Fruit fly (Drosophila melanogaster) whole organism, embryonic: ENCODE results near the gene RpL37-1.

Experiments used
- CG10979 ChIP-seq: fragments of 200-800 bp; sonication (Bioruptor generic); optimal IDR thresholded peaks from 2 replicates; lab custom pipeline; 2018; ENCODE audit warnings: missing biosample characterization, mild to moderate bottlenecking, missing genetic modification characterization, moderate library complexity
- CG11398 ChIP-seq: fragments of 200-800 bp; sonication (Bioruptor generic); optimal IDR thresholded peaks from 2 replicates; lab custom pipeline; 2016; ENCODE audit warnings: missing biosample characterization, missing genetic modification characterization
- CG12219 ChIP-seq: fragments of 200-800 bp; sonication (Bioruptor generic); optimal IDR thresholded peaks from 3 replicates; lab custom pipeline; 2018; ENCODE audit warnings: missing biosample characterization, mild to moderate bottlenecking, missing genetic modification characterization
- CG15269 ChIP-seq: fragments of 200-800 bp; sonication (Bioruptor generic); optimal IDR thresholded peaks from 2 replicates; lab custom pipeline; 2018; ENCODE audit warnings: missing biosample characterization, mild to moderate bottlenecking, missing genetic modification characterization, moderate library complexity
- CG15479 ChIP-seq: fragments of 200-800 bp; sonication (Bioruptor generic); optimal IDR thresholded peaks from 3 replicates; lab custom pipeline; 2019; ENCODE audit warnings: missing biosample characterization, mild to moderate bottlenecking, missing genetic modification characterization, moderate library complexity
- CG17361 ChIP-seq: fragments of 200-800 bp; sonication (Bioruptor generic); IDR thresholded peaks from 3 replicates; pipeline ENCODE4 v1.3.6; 2022; ENCODE audit warnings: missing biosample characterization, missing genetic modification characterization
- CG17912 ChIP-seq: fragments of 200-800 bp; sonication (Bioruptor generic); optimal IDR thresholded peaks from 2 replicates; lab custom pipeline; 2018; ENCODE audit warnings: missing biosample characterization, mild to moderate bottlenecking, missing genetic modification characterization
- CG18476 ChIP-seq: fragments of 200-800 bp; sonication (Bioruptor generic); optimal IDR thresholded peaks from 2 replicates; lab custom pipeline; 2016; ENCODE audit warnings: missing biosample characterization, mild to moderate bottlenecking, missing genetic modification characterization
- CG2678 ChIP-seq: fragments of 200-800 bp; sonication (Bioruptor generic); optimal IDR thresholded peaks from 3 replicates; lab custom pipeline; 2019; ENCODE audit warnings: missing biosample characterization, mild to moderate bottlenecking, missing genetic modification characterization, moderate library complexity
- CG3065 ChIP-seq: fragments of 200-800 bp; sonication (Bioruptor generic); optimal IDR thresholded peaks from 2 replicates; lab custom pipeline; 2016; ENCODE audit warnings: missing biosample characterization, missing genetic modification characterization
- CG31365 ChIP-seq: fragments of 200-800 bp; sonication (Bioruptor generic); optimal IDR thresholded peaks from 2 replicates; lab custom pipeline; 2018; ENCODE audit warnings: missing biosample characterization, mild to moderate bottlenecking, missing genetic modification characterization
- CG3726 ChIP-seq: fragments of 200-800 bp; sonication (Bioruptor generic); IDR thresholded peaks from 3 replicates; pipeline ENCODE4, ENCODE4 v1.3.6; 2022; ENCODE audit warnings: missing biosample characterization, missing genetic modification characterization
- CG7839 ChIP-seq: fragments of 200-800 bp; sonication (Bioruptor generic); optimal IDR thresholded peaks from 3 replicates; lab custom pipeline; 2018; ENCODE audit warnings: missing biosample characterization, mild to moderate bottlenecking, missing genetic modification characterization, moderate library complexity
- CG7928 ChIP-seq: fragments of 200-800 bp; sonication (Bioruptor generic); optimal IDR thresholded peaks from 2 replicates; lab custom pipeline; 2017; ENCODE audit warnings: missing biosample characterization, mild to moderate bottlenecking, missing genetic modification characterization
- CG7987 ChIP-seq: fragments of 200-800 bp; sonication (Bioruptor generic); optimal IDR thresholded peaks from 2 replicates; lab custom pipeline; 2018; ENCODE audit warnings: missing biosample characterization, mild to moderate bottlenecking, missing genetic modification characterization, moderate library complexity
- CG8388 ChIP-seq: fragments of 200-800 bp; sonication (Bioruptor generic); optimal IDR thresholded peaks from 2 replicates; lab custom pipeline; 2019; ENCODE audit warnings: missing biosample characterization, mild to moderate bottlenecking, missing genetic modification characterization, moderate library complexity
- CG9215 ChIP-seq: fragments of 200-800 bp; sonication (Bioruptor generic); IDR thresholded peaks from 2 replicates; pipeline ENCODE4 v1.3.6; 2022; ENCODE audit warnings: missing biosample characterization, missing genetic modification characterization
- CG9797 ChIP-seq: fragments of 200-800 bp; sonication (Bioruptor generic); optimal IDR thresholded peaks from 3 replicates; lab custom pipeline; 2018; ENCODE audit warnings: missing biosample characterization, mild to moderate bottlenecking, missing genetic modification characterization
- Chrac-16 ChIP-seq: fragments of 200-800 bp; sonication (Bioruptor generic); optimal IDR thresholded peaks from 3 replicates; lab custom pipeline; 2016; ENCODE audit warnings: missing biosample characterization, missing genetic modification characterization
- Dll ChIP-seq: fragments of 200-800 bp; sonication (Bioruptor generic); IDR thresholded peaks from 4 replicates; pipeline ENCODE4 v1.3.6; 2022; ENCODE audit warnings: missing biosample characterization, missing genetic modification characterization; ENCODE audit not compliant: partially characterized antibody
- Doc3 ChIP-seq: fragments of 200-800 bp; sonication (Bioruptor generic); IDR thresholded peaks from 3 replicates; pipeline ENCODE4 v1.3.6; 2022; ENCODE audit warnings: missing biosample characterization, missing genetic modification characterization; ENCODE audit not compliant: partially characterized antibody
- Drgx ChIP-seq: fragments of 200-800 bp; sonication (Bioruptor generic); IDR thresholded peaks from 2 replicates; pipeline ENCODE4 v1.3.6; 2022; ENCODE audit warnings: missing biosample characterization, missing genetic modification characterization
- GATAe ChIP-seq: fragments of 200-800 bp; sonication (Bioruptor generic); conservative IDR thresholded peaks from 2 replicates; pipeline ENCODE4 v1.3.6; 2022; ENCODE audit warnings: missing biosample characterization, missing genetic modification characterization
- Hr3 ChIP-seq: fragments of 200-800 bp; sonication (Bioruptor generic); optimal IDR thresholded peaks from 3 replicates; lab custom pipeline; 2016; ENCODE audit warnings: missing biosample characterization, missing genetic modification characterization
- Lpt ChIP-seq: fragments of >200 bp; optimal IDR thresholded peaks from 2 replicates; lab custom pipeline; 2018; ENCODE audit warnings: missing biosample characterization, missing genetic modification characterization
- Mrtf ChIP-seq: fragments of 200-800 bp; sonication (Bioruptor generic); IDR thresholded peaks from 3 replicates; pipeline ENCODE4 v1.3.6; 2022; ENCODE audit warnings: missing biosample characterization, missing genetic modification characterization
- NC2α ChIP-seq: fragments of 200-800 bp; sonication (Bioruptor generic); optimal IDR thresholded peaks from 2 replicates; lab custom pipeline; 2016; ENCODE audit warnings: missing biosample characterization, missing genetic modification characterization
- NfI ChIP-seq: fragments of 200-800 bp; sonication (Bioruptor generic); optimal IDR thresholded peaks from 3 replicates; lab custom pipeline; 2018; ENCODE audit warnings: missing biosample characterization, mild to moderate bottlenecking, missing genetic modification characterization, moderate library complexity
- Ptx1 ChIP-seq: fragments of 200-800 bp; sonication (Bioruptor generic); IDR thresholded peaks from 2 replicates; pipeline ENCODE4 v1.3.6; 2022; ENCODE audit warnings: missing biosample characterization, missing genetic modification characterization
- Sox100B ChIP-seq: fragments of 200-800 bp; sonication (Bioruptor generic); optimal IDR thresholded peaks from 3 replicates; lab custom pipeline; 2018; ENCODE audit warnings: missing biosample characterization, mild to moderate bottlenecking, missing genetic modification characterization
- Sox102F ChIP-seq: fragments of 200-800 bp; sonication (Bioruptor generic); optimal IDR thresholded peaks from 2 replicates; lab custom pipeline; 2018; ENCODE audit warnings: missing biosample characterization, mild to moderate bottlenecking, missing genetic modification characterization, moderate library complexity
- Ssrp ChIP-seq: fragments of 200-800 bp; sonication (Bioruptor generic); optimal IDR thresholded peaks from 2 replicates; lab custom pipeline; 2018; ENCODE audit warnings: missing biosample characterization, mild to moderate bottlenecking, missing genetic modification characterization, moderate library complexity
- bbx ChIP-seq: fragments of 200-800 bp; sonication (Bioruptor generic); IDR thresholded peaks from 2 replicates; pipeline ENCODE4 v1.3.6; 2022; ENCODE audit warnings: missing biosample characterization, missing genetic modification characterization; ENCODE audit not compliant: partially characterized antibody
- btn ChIP-seq: fragments of 200-800 bp; sonication (Bioruptor generic); optimal IDR thresholded peaks from 2 replicates; lab custom pipeline; 2016; ENCODE audit warnings: missing biosample characterization, missing genetic modification characterization
- cg ChIP-seq: fragments of 200-800 bp; sonication (Bioruptor generic); optimal IDR thresholded peaks from 3 replicates; lab custom pipeline; 2019; ENCODE audit warnings: missing biosample characterization, mild to moderate bottlenecking, missing genetic modification characterization, moderate library complexity
- chm ChIP-seq: fragments of 200-800 bp; sonication (Bioruptor generic); IDR thresholded peaks from 2 replicates; pipeline ENCODE4 v1.3.6; 2022; ENCODE audit warnings: missing biosample characterization, missing genetic modification characterization
- fru ChIP-seq: fragments of >200 bp; optimal IDR thresholded peaks from 2 replicates; lab custom pipeline; 2017
- gro ChIP-seq: fragments of 200-800 bp; sonication (Bioruptor generic); optimal IDR thresholded peaks from 2 replicates; lab custom pipeline; 2016; ENCODE audit warnings: missing biosample characterization, missing genetic modification characterization
- gt ChIP-seq: fragments of 200-800 bp; sonication (Bioruptor generic); IDR thresholded peaks from 2 replicates; pipeline ENCODE4 v1.3.6; 2022; ENCODE audit warnings: missing biosample characterization, missing genetic modification characterization
- her ChIP-seq: fragments of 200-800 bp; sonication (Bioruptor generic); optimal IDR thresholded peaks from 2 replicates; lab custom pipeline; 2016; ENCODE audit warnings: missing biosample characterization, missing genetic modification characterization
- kni ChIP-seq: fragments of 200-800 bp; sonication (Bioruptor generic); optimal IDR thresholded peaks from 3 replicates; lab custom pipeline; 2017; ENCODE audit warnings: mild to moderate bottlenecking, missing biosample characterization, missing genetic modification reagents, missing genetic modification characterization
- lola ChIP-seq, 3 experiments: fragments of >200 bp in 2 of 3; fragments of 200-800 bp in 1 of 3; sonication (Bioruptor generic) in 1 of 3; optimal IDR thresholded peaks; 2 replicates each; lab custom pipeline; 2017 to 2019; ENCODE audit warnings: missing biosample characterization in 3 of 3, missing genetic modification characterization in 3 of 3, mild to moderate bottlenecking in 1 of 3, moderate library complexity in 1 of 3
- nmo ChIP-seq: fragments of 200-800 bp; sonication (Bioruptor generic); optimal IDR thresholded peaks from 2 replicates; lab custom pipeline; 2018; ENCODE audit warnings: missing biosample characterization, mild to moderate bottlenecking, missing genetic modification characterization, moderate library complexity
- nom ChIP-seq: fragments of 200-800 bp; sonication (Bioruptor generic); optimal IDR thresholded peaks from 2 replicates; lab custom pipeline; 2017; ENCODE audit warnings: missing biosample characterization, missing genetic modification characterization, mild to moderate bottlenecking, moderate library complexity, missing genetic modification reagents
- psq ChIP-seq: fragments of 200-800 bp; sonication (Bioruptor generic); optimal IDR thresholded peaks from 2 replicates; lab custom pipeline; 2017; ENCODE audit warnings: missing biosample characterization, missing genetic modification characterization
- ro ChIP-seq: fragments of 200-800 bp; sonication (Bioruptor generic); IDR thresholded peaks from 2 replicates; pipeline ENCODE4 v1.3.6; 2022; ENCODE audit warnings: missing biosample characterization, missing genetic modification characterization
- sug ChIP-seq: fragments of 200-800 bp; optimal IDR thresholded peaks from 2 replicates; lab custom pipeline; 2019; ENCODE audit warnings: missing biosample characterization, mild to moderate bottlenecking, missing genetic modification characterization, moderate library complexity
- ttk ChIP-seq: fragments of 200-800 bp; sonication (Bioruptor generic); IDR thresholded peaks from 2 replicates; pipeline ENCODE4 v2.1.2; 2022; ENCODE audit warnings: missing biosample characterization, missing genetic modification characterization
- unc-4 ChIP-seq: fragments of 200-800 bp; sonication (Bioruptor generic); IDR thresholded peaks from 2 replicates; pipeline ENCODE4 v1.3.6; 2022; ENCODE audit warnings: missing biosample characterization, missing genetic modification characterization; ENCODE audit not compliant: partially characterized antibody
- vvl ChIP-seq: fragments of 200-800 bp; sonication (Bioruptor generic); IDR thresholded peaks from 2 replicates; pipeline ENCODE4 v1.3.6; 2022; ENCODE audit warnings: missing biosample characterization, missing genetic modification characterization

The RpL37-1 gene

dm6 chrX:15123418-15123994 lies 15.7 kb downstream of the RpL37-1 start (continued):
- TF ChIP-seq sug (tag; lab: Kevin White, UChicago) (no peak), CG15479 (GFP tag; lab: Kevin White, UChicago) (no peak), btn (GFP tag; lab: Kevin White, UChicago) (no peak), NfI (GFP tag; lab: Kevin White, UChicago) (no peak), Lpt (no peak), Drgx (GFP tag; lab: Robert Waterston, UW) (peak; percentile 29; the same call in 1 of the 2 replicates), Doc3 (GFP tag; lab: Robert Waterston, UW) (no peak), CG12219 (GFP tag; lab: Kevin White, UChicago) (no peak), kni (GFP tag; lab: Kevin White, UChicago) (no peak), CG11398 (GFP tag; lab: Kevin White, UChicago) (no peak), CG15269 (peak; percentile 4), Dll (GFP tag; lab: Robert Waterston, UW) (no peak), bbx (GFP tag; lab: Robert Waterston, UW) (no peak), Mrtf (GFP tag; lab: Robert Waterston, UW) (no peak), Chrac-16 (no peak), CG2678 (peak; percentile 39), unc-4 (no peak), nom (GFP tag; lab: Kevin White, UChicago) (no peak), Hr3 (GFP tag; lab: Kevin White, UChicago) (no peak), her (GFP tag; lab: Kevin White, UChicago) (no peak), NC2α (GFP tag; lab: Kevin White, UChicago) (no peak), CG18476 (GFP tag; lab: Kevin White, UChicago) (no peak), CG3065 (GFP tag; lab: Kevin White, UChicago) (no peak), vvl (GFP tag; lab: Robert Waterston, UW) (no peak), psq (no peak), CG9797 (no peak), CG7928 (GFP tag; lab: Kevin White, UChicago) (no peak), CG9215 (GFP tag; lab: Robert Waterston, UW) (no peak), CG10979 (peak; percentile 6), CG3726 (GFP tag; lab: Robert Waterston, UW) (no peak), CG8388 (GFP tag; lab: Kevin White, UChicago) (no peak), cg (no peak), ttk (GFP tag; lab: Robert Waterston, UW) (no peak), Ssrp (peak; percentile 40), ro (GFP tag; lab: Robert Waterston, UW) (no peak), CG7839 (tag; lab: Kevin White, UChicago) (peak; percentile 6), Ptx1 (GFP tag; lab: Robert Waterston, UW) (0 out of 2 replicates have a peak, but pooled peaks have one; percentile 13), CG17361 (peak; percentile 63; the same call in 2 of the 3 replicates), gt (GFP tag; lab: Robert Waterston, UW) (no peak), CG31365 (tag; lab: Kevin White, UChicago) (no peak), CG7987 (GFP tag; lab: Kevin White, UChicago) (no peak), lola (GFP tag; optimal IDR thresholded peaks at IDR 0.05; lab: Kevin White, UChicago) (peak in 1 of 3 experiments; percentile 3), chm (GFP tag; lab: Robert Waterston, UW) (no peak), fru (lab: Kevin White, UChicago) (no peak), gro (GFP tag; lab: Kevin White, UChicago) (no peak), GATAe (GFP tag; lab: Robert Waterston, UW) (no peak), Sox100B (peak; percentile 44), nmo (GFP tag; lab: Kevin White, UChicago) (peak; percentile 39), CG17912 (GFP tag; lab: Kevin White, UChicago) (no peak), Sox102F (peak; percentile 49)
